Fruit fly (Drosophila melanogaster): ENCODE measurements around the gene CG13694.

CG13694 gene

DNA sequence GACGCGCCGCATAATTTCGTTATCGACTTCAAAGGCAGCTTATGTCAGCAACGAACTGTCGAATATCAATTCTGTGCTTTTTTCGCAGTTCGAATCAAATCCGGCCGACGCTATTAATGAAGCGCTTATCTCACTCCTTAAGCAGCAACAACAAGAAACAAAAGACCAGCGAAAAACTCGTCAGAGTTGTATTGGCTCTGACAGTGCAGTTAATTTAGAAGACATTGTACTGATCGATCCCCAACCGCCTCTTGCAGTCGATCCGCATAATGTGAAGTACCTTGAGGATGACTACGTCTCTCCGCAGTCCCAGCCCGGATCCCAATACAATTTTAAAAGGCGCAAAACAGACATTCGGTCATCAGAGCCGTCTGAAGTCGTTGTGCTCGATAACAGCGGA, 46.7 kb downstream of the CG13694 start:
- no peak for TF ChIP-seq EcR (GFP tag; optimal IDR thresholded peaks at IDR 0.05)
- TF ChIP-seq usp (GFP tag; optimal IDR thresholded peaks at IDR 0.05): no peak

- peak; percentile 32 for TF ChIP-seq pan (optimal IDR thresholded peaks at IDR 0.05)
- TF ChIP-seq psq (optimal IDR thresholded peaks at IDR 0.05): no peak
- no peak for TF ChIP-seq usp (GFP tag; optimal IDR thresholded peaks at IDR 0.05)
- no peak for TF ChIP-seq EcR (GFP tag; optimal IDR thresholded peaks at IDR 0.05)
Measured at dm6 chr2L:67279-67657, 49.0 kb downstream of the CG13694 start.

dm6 chr2L:66369-67278, 49.7 kb downstream of the CG13694 start, which contains the start of gene dbr:
Gene dbr (plus strand): TSS chr2L:66482.
- TF ChIP-seq pan (optimal IDR thresholded peaks at IDR 0.05) (no peak), usp (GFP tag; optimal IDR thresholded peaks at IDR 0.05) (no peak), psq (optimal IDR thresholded peaks at IDR 0.05) (no peak), CG8478 (optimal IDR thresholded peaks at IDR 0.05) (peak; percentile 73), EcR (GFP tag; optimal IDR thresholded peaks at IDR 0.05) (no peak)

All from whole organism.